Fruit fly (Drosophila melanogaster) whole organism, prepupa: ENCODE results near the gene CSN1b.
A peak's percentile ranks its signal among the peaks of the same experiment; 100 is the strongest.

Experiments used
- Blimp-1 ChIP-seq: fragments of 200-800 bp; sonication (Bioruptor generic); optimal IDR thresholded peaks from 3 replicates; lab custom pipeline; 2017; ENCODE audit warnings: missing biosample characterization, missing genetic modification characterization, mild to moderate bottlenecking, moderate library complexity, missing genetic modification reagents
- CG10631 ChIP-seq: fragments of 200-800 bp; sonication (Bioruptor generic); optimal IDR thresholded peaks from 2 replicates; lab custom pipeline; 2016; ENCODE audit warnings: missing biosample characterization, missing genetic modification characterization
- CG10669 ChIP-seq: fragments of 200-800 bp; sonication (Bioruptor generic); optimal IDR thresholded peaks from 3 replicates; lab custom pipeline; 2018; ENCODE audit warnings: missing biosample characterization, mild to moderate bottlenecking, missing genetic modification characterization, moderate library complexity
- CG15336 ChIP-seq: fragments of 200-800 bp; sonication (Bioruptor generic); IDR thresholded peaks from 2 replicates; pipeline ENCODE4 v1.3.6; 2022; ENCODE audit warnings: missing biosample characterization, missing genetic modification characterization
- CG1621 ChIP-seq: fragments of 200-800 bp; sonication (Bioruptor generic); optimal IDR thresholded peaks from 3 replicates; lab custom pipeline; 2018; ENCODE audit warnings: missing biosample characterization, mild to moderate bottlenecking, missing genetic modification characterization
- CG16779 ChIP-seq: fragments of 200-800 bp; sonication (Bioruptor generic); optimal IDR thresholded peaks from 3 replicates; lab custom pipeline; 2017; ENCODE audit warnings: missing biosample characterization, mild to moderate bottlenecking, missing genetic modification characterization
- CG3032 ChIP-seq: fragments of 200-800 bp; optimal IDR thresholded peaks from 2 replicates; lab custom pipeline; 2019; ENCODE audit warnings: missing biosample characterization, mild to moderate bottlenecking, missing genetic modification characterization, moderate library complexity
- CG31627 ChIP-seq: fragments of 200-800 bp; sonication (Bioruptor generic); optimal IDR thresholded peaks from 3 replicates; lab custom pipeline; 2016; ENCODE audit warnings: missing biosample characterization, missing genetic modification characterization
- CG32006 ChIP-seq: fragments of 200-800 bp; sonication (Bioruptor generic); optimal IDR thresholded peaks from 3 replicates; lab custom pipeline; 2017; ENCODE audit warnings: missing biosample characterization, mild to moderate bottlenecking, missing genetic modification characterization
- CG3919 ChIP-seq: fragments of 200-800 bp; sonication (Bioruptor generic); optimal IDR thresholded peaks from 3 replicates; lab custom pipeline; 2016; ENCODE audit warnings: missing biosample characterization, missing genetic modification characterization
- CG4318 ChIP-seq: fragments of 200-800 bp; sonication (Bioruptor generic); optimal IDR thresholded peaks from 3 replicates; lab custom pipeline; 2017; ENCODE audit warnings: missing biosample characterization, mild to moderate bottlenecking, missing genetic modification characterization
- CG6163 ChIP-seq: fragments of 200-800 bp; sonication (Bioruptor generic); IDR thresholded peaks from 3 replicates; pipeline ENCODE4 v1.3.6; 2022; ENCODE audit warnings: missing biosample characterization, missing genetic modification characterization
- CG6276 ChIP-seq: fragments of 200-800 bp; sonication (Bioruptor generic); optimal IDR thresholded peaks from 2 replicates; lab custom pipeline; 2017; ENCODE audit warnings: missing biosample characterization, mild to moderate bottlenecking, missing genetic modification characterization
- CG6808 ChIP-seq: fragments of 200-800 bp; sonication (Bioruptor generic); optimal IDR thresholded peaks from 3 replicates; lab custom pipeline; 2017; ENCODE audit warnings: missing biosample characterization, missing genetic modification characterization, mild to moderate bottlenecking, moderate library complexity, missing genetic modification reagents
- CG6854 ChIP-seq: fragments of 200-800 bp; sonication (Bioruptor generic); optimal IDR thresholded peaks from 2 replicates; lab custom pipeline; 2017; ENCODE audit warnings: missing biosample characterization, mild to moderate bottlenecking, missing genetic modification characterization
- CG8119 ChIP-seq: fragments of 200-800 bp; sonication (Bioruptor generic); IDR thresholded peaks from 3 replicates; pipeline ENCODE4 v1.3.6; 2022; ENCODE audit warnings: missing biosample characterization, missing genetic modification characterization
- CG8632 ChIP-seq: fragments of 200-800 bp; sonication (Bioruptor generic); optimal IDR thresholded peaks from 3 replicates; lab custom pipeline; 2016; ENCODE audit warnings: missing biosample characterization, missing genetic modification characterization
- Eip75B ChIP-seq: fragments of 200-800 bp; sonication (Bioruptor generic); optimal IDR thresholded peaks from 3 replicates; lab custom pipeline; 2016; ENCODE audit warnings: missing biosample characterization, missing genetic modification characterization
- Eip78C ChIP-seq: fragments of 200-800 bp; sonication (Bioruptor generic); peaks from one replicate; lab custom pipeline; 2016; ENCODE audit warnings: missing biosample characterization, missing genetic modification characterization
- Eip93F ChIP-seq: fragments of 200-800 bp; sonication (Bioruptor generic); optimal IDR thresholded peaks from 2 replicates; lab custom pipeline; 2016; ENCODE audit warnings: missing biosample characterization, mild to moderate bottlenecking, missing genetic modification characterization
- Ets96B ChIP-seq: fragments of 200-800 bp; optimal IDR thresholded peaks from 2 replicates; lab custom pipeline; 2019; ENCODE audit warnings: missing biosample characterization, mild to moderate bottlenecking, missing genetic modification characterization, moderate library complexity
- Hr38 ChIP-seq: sonication (Bioruptor generic); optimal IDR thresholded peaks from 2 replicates; lab custom pipeline; 2016; ENCODE audit warnings: missing biosample characterization, missing genetic modification characterization
- Hr39 ChIP-seq: fragments of 200-800 bp; sonication (Bioruptor generic); optimal IDR thresholded peaks from 2 replicates; lab custom pipeline; 2016; ENCODE audit warnings: missing biosample characterization, missing genetic modification characterization
- Met ChIP-seq: fragments of 200-800 bp; sonication (Bioruptor generic); optimal IDR thresholded peaks from 3 replicates; lab custom pipeline; 2016; ENCODE audit warnings: missing biosample characterization, missing genetic modification characterization
- OdsH ChIP-seq: fragments of 200-800 bp; sonication (Bioruptor generic); optimal IDR thresholded peaks from 3 replicates; lab custom pipeline; 2016; ENCODE audit warnings: missing biosample characterization, missing genetic modification characterization
- Sox102F ChIP-seq: fragments of 200-800 bp; sonication (Bioruptor generic); optimal IDR thresholded peaks from 2 replicates; lab custom pipeline; 2016; ENCODE audit warnings: missing biosample characterization, mild to moderate bottlenecking, missing genetic modification characterization
- Sox14 ChIP-seq: fragments of 200-800 bp; sonication (Bioruptor generic); optimal IDR thresholded peaks from 3 replicates; lab custom pipeline; 2016; ENCODE audit warnings: missing biosample characterization, missing genetic modification characterization
- Sox15 ChIP-seq: fragments of 200-800 bp; sonication (Bioruptor generic); optimal IDR thresholded peaks from 3 replicates; lab custom pipeline; 2016; ENCODE audit warnings: missing biosample characterization, missing genetic modification characterization
- achi ChIP-seq: fragments of 200-800 bp; sonication (Bioruptor generic); optimal IDR thresholded peaks from 3 replicates; lab custom pipeline; 2016; ENCODE audit warnings: missing biosample characterization, missing genetic modification characterization
- acj6 ChIP-seq: fragments of 200-800 bp; sonication (Bioruptor generic); optimal IDR thresholded peaks from 3 replicates; lab custom pipeline; 2016; ENCODE audit warnings: missing biosample characterization, missing genetic modification characterization
- cyc ChIP-seq: fragments of 200-800 bp; sonication (Bioruptor generic); optimal IDR thresholded peaks from 3 replicates; lab custom pipeline; 2016; ENCODE audit warnings: missing biosample characterization, missing genetic modification characterization
- dsx ChIP-seq: fragments of 200-800 bp; optimal IDR thresholded peaks from 3 replicates; lab custom pipeline; 2019; ENCODE audit warnings: missing biosample characterization, mild to moderate bottlenecking, missing genetic modification characterization, moderate library complexity; ENCODE audit not compliant: poor library complexity, severe bottlenecking
- eg ChIP-seq: fragments of 200-800 bp; sonication (Bioruptor generic); IDR thresholded peaks from 3 replicates; pipeline ENCODE4 v1.3.6; 2022; ENCODE audit warnings: missing biosample characterization, missing genetic modification characterization
- esn ChIP-seq: fragments of 200-800 bp; sonication (Bioruptor generic); optimal IDR thresholded peaks from 2 replicates; lab custom pipeline; 2016; ENCODE audit warnings: missing biosample characterization, mild to moderate bottlenecking, missing genetic modification characterization, moderate library complexity
- fkh ChIP-seq: fragments of 200-800 bp; sonication (Bioruptor generic); optimal IDR thresholded peaks from 3 replicates; lab custom pipeline; 2017; ENCODE audit warnings: missing biosample characterization, mild to moderate bottlenecking, missing genetic modification characterization, moderate library complexity
- lz ChIP-seq: fragments of 200-800 bp; sonication (Bioruptor generic); optimal IDR thresholded peaks from 3 replicates; lab custom pipeline; 2016; ENCODE audit warnings: missing biosample characterization, missing genetic modification characterization
- pdm3 ChIP-seq: fragments of 200-800 bp; sonication (Bioruptor generic); optimal IDR thresholded peaks from 3 replicates; lab custom pipeline; 2016; ENCODE audit warnings: missing biosample characterization, missing genetic modification characterization
- salr ChIP-seq, 2 experiments: fragments of 200-800 bp; sonication (Bioruptor generic); optimal IDR thresholded peaks; 3 replicates each; lab custom pipeline; 2016 to 2018; ENCODE audit warnings: missing biosample characterization in 2 of 2, missing genetic modification characterization in 2 of 2, mild to moderate bottlenecking in 1 of 2
- spab ChIP-seq: fragments of 200-800 bp; sonication (Bioruptor generic); optimal IDR thresholded peaks from 2 replicates; lab custom pipeline; 2017; ENCODE audit warnings: missing biosample characterization, mild to moderate bottlenecking, missing genetic modification characterization, missing genetic modification reagents
- ss ChIP-seq, 2 experiments: fragments of 200-800 bp; sonication (Bioruptor generic); optimal IDR thresholded peaks; 2 replicates in 1 of 2; 3 replicates in 1 of 2; lab custom pipeline; 2017 to 2018; ENCODE audit warnings: mild to moderate bottlenecking in 2 of 2, missing biosample characterization in 2 of 2, missing genetic modification characterization in 2 of 2, moderate library complexity in 1 of 2
- svp ChIP-seq: fragments of 200-800 bp; sonication (Bioruptor generic); peaks from one replicate; lab custom pipeline; 2016; ENCODE audit warnings: missing biosample characterization, missing genetic modification characterization
- topi ChIP-seq: fragments of 200-800 bp; sonication (Bioruptor generic); optimal IDR thresholded peaks from 3 replicates; lab custom pipeline; 2016; ENCODE audit warnings: missing biosample characterization, missing genetic modification characterization
- vri ChIP-seq: fragments of 200-800 bp; sonication (Bioruptor generic); optimal IDR thresholded peaks from 3 replicates; lab custom pipeline; 2016; ENCODE audit warnings: missing biosample characterization, mild to moderate bottlenecking, missing genetic modification characterization

The CSN1b gene

DNA sequence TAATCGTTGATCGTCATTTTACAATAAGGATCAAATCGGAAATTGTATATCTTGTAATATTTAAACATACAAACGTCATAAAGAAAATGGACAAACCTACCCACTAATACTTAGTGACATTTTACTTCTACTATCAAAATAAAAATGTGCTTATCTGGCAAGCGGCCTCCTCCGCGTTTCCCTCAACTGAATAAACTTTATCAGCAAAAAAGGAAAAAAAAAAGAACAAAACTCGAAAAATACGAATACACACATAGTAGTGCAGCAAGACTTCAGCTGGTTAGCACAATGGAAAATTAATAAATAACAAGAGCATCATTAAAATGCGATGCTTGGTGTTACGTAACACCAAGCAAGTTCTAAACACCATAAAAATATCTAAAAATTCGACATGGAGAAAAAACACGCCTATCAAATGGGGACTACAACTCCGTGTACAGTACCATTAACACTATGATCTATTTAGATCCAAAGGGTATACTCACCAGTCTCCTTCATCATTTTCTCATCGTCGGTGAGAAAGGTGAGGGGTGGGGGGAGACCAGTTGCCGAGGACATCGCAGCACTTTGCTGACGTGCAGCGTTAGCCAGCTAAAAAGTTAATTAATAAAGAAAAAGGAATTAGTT lies 7.2 kb downstream of the CSN1b start:
- TF ChIP-seq vri (GFP tag; lab: Kevin White, UChicago) (peak; percentile 77), CG15336 (no peak)

dm6 chr3L:18896297-18896863 lies 8.3 kb downstream of the CSN1b start:
- TF ChIP-seq CG1621 (tag; lab: Kevin White, UChicago) (peak; percentile 47), svp (GFP tag; lab: Kevin White, UChicago) (peak; percentile 88), CG6808 (GFP tag; lab: Kevin White, UChicago) (peak; percentile 10), CG4318 (no peak), CG16779 (no peak), vri (GFP tag; lab: Kevin White, UChicago) (peak; percentile 27), CG6854 (GFP tag; lab: Kevin White, UChicago) (peak; percentile 15), ss (GFP tag; optimal IDR thresholded peaks at IDR 0.05; lab: Kevin White, UChicago) (peak; percentile 40 to 56), CG3032 (tag; lab: Kevin White, UChicago) (no peak)

DNA sequence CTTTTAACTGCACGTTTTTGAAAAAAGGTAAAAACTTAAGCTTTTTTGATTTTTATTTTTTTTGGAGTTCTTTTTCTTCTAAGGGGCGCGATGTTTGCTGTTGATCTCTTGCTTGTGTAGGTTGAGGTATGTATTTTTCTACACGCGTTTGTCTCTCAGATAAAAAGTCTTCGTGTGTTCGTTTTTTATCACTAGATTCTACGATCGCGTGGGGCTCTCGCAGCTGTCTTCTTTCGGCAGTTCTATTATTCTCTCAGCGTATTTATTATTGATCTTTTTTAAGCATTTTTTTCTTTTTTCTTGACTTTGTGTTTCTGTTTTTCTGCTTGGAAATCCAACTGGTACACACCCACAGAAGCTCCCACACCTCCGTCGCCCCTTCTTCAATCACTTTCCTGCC lies 9.7 kb downstream of the CSN1b start:
- TF ChIP-seq CG15336, result peak; percentile 44; the same call in 1 of the 2 replicates
- TF ChIP-seq fkh (GFP tag; lab: Kevin White, UChicago), result peak; percentile 24
- peak; percentile 59; the same call in 1 of the 3 replicates for TF ChIP-seq eg (GFP tag; lab: Robert Waterston, UW)
- TF ChIP-seq Ets96B (tag; lab: Kevin White, UChicago), result no peak
- no peak for TF ChIP-seq CG32006
- TF ChIP-seq CG6163 (GFP tag; lab: Robert Waterston, UW), result peak; percentile 79; the same call in 1 of the 3 replicates
- peak; percentile 24; the same call in 1 of the 3 replicates for TF ChIP-seq CG8119 (GFP tag; lab: Robert Waterston, UW)
- peak; percentile 25 for TF ChIP-seq spab (GFP tag; lab: Kevin White, UChicago)
- TF ChIP-seq acj6 (GFP tag; lab: Kevin White, UChicago), result no peak
- TF ChIP-seq CG6276 (GFP tag; lab: Kevin White, UChicago), result peak; percentile 67
- no peak for TF ChIP-seq Eip93F (GFP tag; lab: Kevin White, UChicago)

- TF ChIP-seq CG3032 (tag; lab: Kevin White, UChicago) (no peak), CG31627 (GFP tag; lab: Kevin White, UChicago) (no peak), eg (GFP tag; lab: Robert Waterston, UW) (no peak), svp (GFP tag; lab: Kevin White, UChicago) (peak; percentile 69), salr (GFP tag; optimal IDR thresholded peaks at IDR 0.05; lab: Kevin White, UChicago) (no peak), CG15336 (no peak), Eip75B (GFP tag; lab: Kevin White, UChicago) (peak; percentile 88), Sox102F (no peak), Hr38 (GFP tag; lab: Kevin White, UChicago) (no peak), esn (no peak), CG1621 (tag; lab: Kevin White, UChicago) (no peak), achi (GFP tag; lab: Kevin White, UChicago) (no peak), CG3919 (no peak), dsx (no peak), CG10631 (GFP tag; lab: Kevin White, UChicago) (no peak), acj6 (GFP tag; lab: Kevin White, UChicago) (no peak), cyc (GFP tag; lab: Kevin White, UChicago) (no peak), CG10669 (GFP tag; lab: Kevin White, UChicago) (no peak), CG16779 (no peak), Eip93F (GFP tag; lab: Kevin White, UChicago) (no peak), CG8632 (GFP tag; lab: Kevin White, UChicago) (no peak), Sox14 (GFP tag; lab: Kevin White, UChicago) (no peak), spab (GFP tag; lab: Kevin White, UChicago) (no peak), CG6854 (GFP tag; lab: Kevin White, UChicago) (no peak), Eip78C (GFP tag; lab: Kevin White, UChicago) (no peak), Hr39 (GFP tag; lab: Kevin White, UChicago) (no peak), pdm3 (GFP tag; lab: Kevin White, UChicago) (no peak), Sox15 (GFP tag; lab: Kevin White, UChicago) (no peak), Blimp-1 (GFP tag; lab: Kevin White, UChicago) (no peak), topi (GFP tag; lab: Kevin White, UChicago) (no peak), OdsH (peak; percentile 7), ss (GFP tag; optimal IDR thresholded peaks at IDR 0.05; lab: Kevin White, UChicago) (peak in 1 of 2 experiments; percentile 0), lz (no peak), Met (GFP tag; lab: Kevin White, UChicago) (no peak)
Observed at dm6 chr3L:18891986-18892385, 12.7 kb downstream of the CSN1b start, which contains the start of gene NijB. TSS of gene NijB (plus strand) at chr3L:18892383.
